Worm (Caenorhabditis elegans): ENCODE data around the gene Y67D2.5.

ce11 chrIII:1570006-1570405, 30.0 kb upstream of the Y67D2.5 start, which contains the start of gene rep-1:
- no peak for TF ChIP-seq fos-1 (tag; optimal IDR thresholded peaks at IDR 0.05)
- no peak for TF ChIP-seq mdl-1 (tag; optimal IDR thresholded peaks at IDR 0.05)
- no peak for TF ChIP-seq skn-1 (tag; optimal IDR thresholded peaks at IDR 0.05)
- no peak for TF ChIP-seq lsy-12 (tag; optimal IDR thresholded peaks at IDR 0.05)
- TF ChIP-seq lin-39 (tag; optimal IDR thresholded peaks at IDR 0.05) = no peak
- TF ChIP-seq nhr-28 (tag; optimal IDR thresholded peaks at IDR 0.05) = no peak
- TF ChIP-seq ztf-11 (tag; optimal IDR thresholded peaks at IDR 0.05) = no peak
- no peak for TF ChIP-seq egl-27 (tag; optimal IDR thresholded peaks at IDR 0.05)
- TF ChIP-seq egl-5 (tag; optimal IDR thresholded peaks at IDR 0.05) = no peak
- no peak for TF ChIP-seq ceh-28 (tag; optimal IDR thresholded peaks at IDR 0.05)
